Worm (Caenorhabditis elegans): Measurements from ENCODE around the gene col-137.

ce11 chrIV:16622522-16622921 is 19.9 kb upstream of the col-137 start:
- TF ChIP-seq tab-1 (GFP tag; IDR thresholded peaks at IDR 0.05) = no peak
- TF ChIP-seq med-1 (GFP tag; optimal IDR thresholded peaks at IDR 0.05; ENCODE audit: insufficient read depth) = no peak
- no peak for TF ChIP-seq flt-1 (GFP tag; IDR thresholded peaks at IDR 0.05)
- TF ChIP-seq cog-1 (tag; optimal IDR thresholded peaks at IDR 0.05) = no peak
- TF ChIP-seq klf-2 (GFP tag; conservative IDR thresholded peaks at IDR 0.05) = no peak
- TF ChIP-seq ref-1 (GFP tag; conservative IDR thresholded peaks at IDR 0.05) = no peak

All from whole organism, midembryonic.